Fruit fly (Drosophila melanogaster) whole organism, prepupa: ENCODE data around the gene fipi.

Source experiments
- Blimp-1 ChIP-seq: fragments of 200-800 bp; sonication (Bioruptor generic); optimal IDR thresholded peaks from 3 replicates; lab custom pipeline; 2017; ENCODE audit warnings: missing biosample characterization, missing genetic modification characterization, mild to moderate bottlenecking, moderate library complexity, missing genetic modification reagents
- CG10631 ChIP-seq: fragments of 200-800 bp; sonication (Bioruptor generic); optimal IDR thresholded peaks from 2 replicates; lab custom pipeline; 2016; ENCODE audit warnings: missing biosample characterization, missing genetic modification characterization
- CG10669 ChIP-seq: fragments of 200-800 bp; sonication (Bioruptor generic); optimal IDR thresholded peaks from 3 replicates; lab custom pipeline; 2018; ENCODE audit warnings: missing biosample characterization, mild to moderate bottlenecking, missing genetic modification characterization, moderate library complexity
- CG11294 ChIP-seq: fragments of 200-800 bp; sonication (Bioruptor generic); IDR thresholded peaks from 2 replicates; pipeline ENCODE4 v1.3.6; 2022; ENCODE audit warnings: missing biosample characterization, missing genetic modification characterization
- CG11762 ChIP-seq: fragments of 200-800 bp; sonication (Bioruptor generic); optimal IDR thresholded peaks from 3 replicates; lab custom pipeline; 2016; ENCODE audit warnings: missing biosample characterization, missing genetic modification characterization; ENCODE audit not compliant: insufficient read depth
- CG11902 ChIP-seq: fragments of 200-800 bp; sonication (Bioruptor generic); optimal IDR thresholded peaks from 3 replicates; lab custom pipeline; 2016; ENCODE audit warnings: missing biosample characterization, missing genetic modification characterization
- CG15336 ChIP-seq: fragments of 200-800 bp; sonication (Bioruptor generic); IDR thresholded peaks from 2 replicates; pipeline ENCODE4 v1.3.6; 2022; ENCODE audit warnings: missing biosample characterization, missing genetic modification characterization
- CG1621 ChIP-seq: fragments of 200-800 bp; sonication (Bioruptor generic); optimal IDR thresholded peaks from 3 replicates; lab custom pipeline; 2018; ENCODE audit warnings: missing biosample characterization, mild to moderate bottlenecking, missing genetic modification characterization
- CG16779 ChIP-seq: fragments of 200-800 bp; sonication (Bioruptor generic); optimal IDR thresholded peaks from 3 replicates; lab custom pipeline; 2017; ENCODE audit warnings: missing biosample characterization, mild to moderate bottlenecking, missing genetic modification characterization
- CG3032 ChIP-seq: fragments of 200-800 bp; optimal IDR thresholded peaks from 2 replicates; lab custom pipeline; 2019; ENCODE audit warnings: missing biosample characterization, mild to moderate bottlenecking, missing genetic modification characterization, moderate library complexity
- CG31627 ChIP-seq: fragments of 200-800 bp; sonication (Bioruptor generic); optimal IDR thresholded peaks from 3 replicates; lab custom pipeline; 2016; ENCODE audit warnings: missing biosample characterization, missing genetic modification characterization
- CG32006 ChIP-seq: fragments of 200-800 bp; sonication (Bioruptor generic); optimal IDR thresholded peaks from 3 replicates; lab custom pipeline; 2017; ENCODE audit warnings: missing biosample characterization, mild to moderate bottlenecking, missing genetic modification characterization
- CG34406 ChIP-seq: fragments of 200-800 bp; sonication (Bioruptor generic); optimal IDR thresholded peaks from 3 replicates; lab custom pipeline; 2016; ENCODE audit warnings: missing biosample characterization, missing genetic modification characterization
- CG3919 ChIP-seq: fragments of 200-800 bp; sonication (Bioruptor generic); optimal IDR thresholded peaks from 3 replicates; lab custom pipeline; 2016; ENCODE audit warnings: missing biosample characterization, missing genetic modification characterization
- CG6163 ChIP-seq: fragments of 200-800 bp; sonication (Bioruptor generic); IDR thresholded peaks from 3 replicates; pipeline ENCODE4 v1.3.6; 2022; ENCODE audit warnings: missing biosample characterization, missing genetic modification characterization
- CG6808 ChIP-seq: fragments of 200-800 bp; sonication (Bioruptor generic); optimal IDR thresholded peaks from 3 replicates; lab custom pipeline; 2017; ENCODE audit warnings: missing biosample characterization, missing genetic modification characterization, mild to moderate bottlenecking, moderate library complexity, missing genetic modification reagents
- CG6854 ChIP-seq: fragments of 200-800 bp; sonication (Bioruptor generic); optimal IDR thresholded peaks from 2 replicates; lab custom pipeline; 2017; ENCODE audit warnings: missing biosample characterization, mild to moderate bottlenecking, missing genetic modification characterization
- CG8119 ChIP-seq: fragments of 200-800 bp; sonication (Bioruptor generic); IDR thresholded peaks from 3 replicates; pipeline ENCODE4 v1.3.6; 2022; ENCODE audit warnings: missing biosample characterization, missing genetic modification characterization
- CG8632 ChIP-seq: fragments of 200-800 bp; sonication (Bioruptor generic); optimal IDR thresholded peaks from 3 replicates; lab custom pipeline; 2016; ENCODE audit warnings: missing biosample characterization, missing genetic modification characterization
- CG9139 ChIP-seq: fragments of 200-800 bp; sonication (Bioruptor generic); optimal IDR thresholded peaks from 3 replicates; lab custom pipeline; 2017; ENCODE audit warnings: missing biosample characterization, mild to moderate bottlenecking, missing genetic modification characterization
- Eip75B ChIP-seq: fragments of 200-800 bp; sonication (Bioruptor generic); optimal IDR thresholded peaks from 3 replicates; lab custom pipeline; 2016; ENCODE audit warnings: missing biosample characterization, missing genetic modification characterization
- Eip78C ChIP-seq: fragments of 200-800 bp; sonication (Bioruptor generic); peaks from one replicate; lab custom pipeline; 2016; ENCODE audit warnings: missing biosample characterization, missing genetic modification characterization
- Eip93F ChIP-seq: fragments of 200-800 bp; sonication (Bioruptor generic); optimal IDR thresholded peaks from 2 replicates; lab custom pipeline; 2016; ENCODE audit warnings: missing biosample characterization, mild to moderate bottlenecking, missing genetic modification characterization
- Gug ChIP-seq: fragments of 200-800 bp; sonication (Bioruptor generic); IDR thresholded peaks from 2 replicates; pipeline ENCODE4 v1.3.6; 2022; ENCODE audit warnings: missing biosample characterization, missing genetic modification characterization
- Hr38 ChIP-seq: sonication (Bioruptor generic); optimal IDR thresholded peaks from 2 replicates; lab custom pipeline; 2016; ENCODE audit warnings: missing biosample characterization, missing genetic modification characterization
- Hr39 ChIP-seq: fragments of 200-800 bp; sonication (Bioruptor generic); optimal IDR thresholded peaks from 2 replicates; lab custom pipeline; 2016; ENCODE audit warnings: missing biosample characterization, missing genetic modification characterization
- Met ChIP-seq: fragments of 200-800 bp; sonication (Bioruptor generic); optimal IDR thresholded peaks from 3 replicates; lab custom pipeline; 2016; ENCODE audit warnings: missing biosample characterization, missing genetic modification characterization
- OdsH ChIP-seq: fragments of 200-800 bp; sonication (Bioruptor generic); optimal IDR thresholded peaks from 3 replicates; lab custom pipeline; 2016; ENCODE audit warnings: missing biosample characterization, missing genetic modification characterization
- Sox102F ChIP-seq: fragments of 200-800 bp; sonication (Bioruptor generic); optimal IDR thresholded peaks from 2 replicates; lab custom pipeline; 2016; ENCODE audit warnings: missing biosample characterization, mild to moderate bottlenecking, missing genetic modification characterization
- Sox14 ChIP-seq: fragments of 200-800 bp; sonication (Bioruptor generic); optimal IDR thresholded peaks from 3 replicates; lab custom pipeline; 2016; ENCODE audit warnings: missing biosample characterization, missing genetic modification characterization
- achi ChIP-seq: fragments of 200-800 bp; sonication (Bioruptor generic); optimal IDR thresholded peaks from 3 replicates; lab custom pipeline; 2016; ENCODE audit warnings: missing biosample characterization, missing genetic modification characterization
- acj6 ChIP-seq: fragments of 200-800 bp; sonication (Bioruptor generic); optimal IDR thresholded peaks from 3 replicates; lab custom pipeline; 2016; ENCODE audit warnings: missing biosample characterization, missing genetic modification characterization
- eg ChIP-seq: fragments of 200-800 bp; sonication (Bioruptor generic); IDR thresholded peaks from 3 replicates; pipeline ENCODE4 v1.3.6; 2022; ENCODE audit warnings: missing biosample characterization, missing genetic modification characterization
- esn ChIP-seq: fragments of 200-800 bp; sonication (Bioruptor generic); optimal IDR thresholded peaks from 2 replicates; lab custom pipeline; 2016; ENCODE audit warnings: missing biosample characterization, mild to moderate bottlenecking, missing genetic modification characterization, moderate library complexity
- fd85E ChIP-seq: fragments of 200-800 bp; sonication (Bioruptor generic); optimal IDR thresholded peaks from 3 replicates; lab custom pipeline; 2016; ENCODE audit warnings: missing biosample characterization, missing genetic modification characterization
- fkh ChIP-seq: fragments of 200-800 bp; sonication (Bioruptor generic); optimal IDR thresholded peaks from 3 replicates; lab custom pipeline; 2017; ENCODE audit warnings: missing biosample characterization, mild to moderate bottlenecking, missing genetic modification characterization, moderate library complexity
- salr ChIP-seq, 2 experiments: fragments of 200-800 bp; sonication (Bioruptor generic); optimal IDR thresholded peaks; 3 replicates each; lab custom pipeline; 2016 to 2018; ENCODE audit warnings: missing biosample characterization in 2 of 2, missing genetic modification characterization in 2 of 2, mild to moderate bottlenecking in 1 of 2
- ss ChIP-seq, 2 experiments: fragments of 200-800 bp; sonication (Bioruptor generic); optimal IDR thresholded peaks; 2 replicates in 1 of 2; 3 replicates in 1 of 2; lab custom pipeline; 2017 to 2018; ENCODE audit warnings: mild to moderate bottlenecking in 2 of 2, missing biosample characterization in 2 of 2, missing genetic modification characterization in 2 of 2, moderate library complexity in 1 of 2
- svp ChIP-seq: fragments of 200-800 bp; sonication (Bioruptor generic); peaks from one replicate; lab custom pipeline; 2016; ENCODE audit warnings: missing biosample characterization, missing genetic modification characterization
- topi ChIP-seq: fragments of 200-800 bp; sonication (Bioruptor generic); optimal IDR thresholded peaks from 3 replicates; lab custom pipeline; 2016; ENCODE audit warnings: missing biosample characterization, missing genetic modification characterization
- vri ChIP-seq: fragments of 200-800 bp; sonication (Bioruptor generic); optimal IDR thresholded peaks from 3 replicates; lab custom pipeline; 2016; ENCODE audit warnings: missing biosample characterization, mild to moderate bottlenecking, missing genetic modification characterization

fipi gene

DNA sequence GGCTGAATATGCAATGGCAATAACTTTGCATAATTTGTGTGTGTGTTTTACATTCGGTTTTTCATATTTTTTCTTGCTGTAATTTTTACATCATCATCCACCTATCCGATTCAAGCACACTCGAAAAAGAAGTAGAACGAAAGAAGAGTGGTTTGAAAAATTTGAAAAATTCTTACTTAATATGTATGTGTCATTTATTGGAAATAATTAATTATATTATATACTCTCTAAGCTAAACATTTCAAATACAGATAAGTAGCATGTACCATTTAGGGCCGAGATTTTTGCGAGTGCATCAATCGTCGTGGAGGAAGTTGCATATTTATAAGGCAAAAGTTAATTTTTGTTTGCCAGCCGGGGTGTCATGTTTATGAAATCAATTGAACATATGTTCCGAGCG, 12.3 kb upstream of the fipi start:
- TF ChIP-seq CG6163 (GFP tag; lab: Robert Waterston, UW) (0 out of 3 replicates have a peak, but pooled peaks have one; percentile 13), CG31627 (GFP tag; lab: Kevin White, UChicago) (no peak), OdsH (GFP tag; lab: Kevin White, UChicago) (no peak), CG9139 (GFP tag; lab: Kevin White, UChicago) (no peak), Eip93F (GFP tag; lab: Kevin White, UChicago) (no peak), CG8119 (0 out of 3 replicates have a peak, but pooled peaks have one; percentile 14), CG11762 (GFP tag; lab: Kevin White, UChicago) (no peak), CG1621 (tag; lab: Kevin White, UChicago) (no peak), CG34406 (GFP tag; lab: Kevin White, UChicago) (no peak), Sox102F (GFP tag; lab: Kevin White, UChicago) (no peak), Eip78C (GFP tag; lab: Kevin White, UChicago) (peak; percentile 2)

DNA sequence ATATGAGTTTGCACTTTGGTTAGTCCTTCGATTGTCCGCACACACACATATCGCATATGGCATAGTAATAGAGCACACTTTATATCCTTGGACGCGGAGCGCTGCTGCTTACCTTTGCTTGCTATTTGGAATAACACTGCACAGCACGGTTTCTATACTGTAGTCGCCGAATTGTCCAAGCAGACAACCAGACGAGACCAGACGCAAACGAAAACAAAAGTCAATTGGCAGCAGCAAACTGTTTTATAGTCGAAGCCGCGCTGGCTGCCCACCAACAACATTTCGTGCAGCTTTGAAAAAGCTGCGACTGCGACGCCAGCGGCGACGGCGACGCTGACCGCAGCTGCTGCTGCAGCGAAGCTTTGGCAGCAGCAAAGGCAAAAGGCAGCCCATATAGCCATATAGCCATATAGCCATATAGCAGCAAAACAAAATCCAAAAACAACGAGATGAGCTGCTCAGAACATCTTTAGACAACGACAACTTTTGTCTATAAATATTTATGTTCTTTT, 7.9 kb upstream of the fipi start, which contains the start of gene slf:
TSS of gene slf (minus strand) at position 219 of the 512 bp plus-strand sequence.
- TF ChIP-seq eg (GFP tag; lab: Robert Waterston, UW): 0 out of 3 replicates have a peak, but pooled peaks have one; percentile 48
- no peak for TF ChIP-seq CG16779 (tag; lab: Kevin White, UChicago)

DNA sequence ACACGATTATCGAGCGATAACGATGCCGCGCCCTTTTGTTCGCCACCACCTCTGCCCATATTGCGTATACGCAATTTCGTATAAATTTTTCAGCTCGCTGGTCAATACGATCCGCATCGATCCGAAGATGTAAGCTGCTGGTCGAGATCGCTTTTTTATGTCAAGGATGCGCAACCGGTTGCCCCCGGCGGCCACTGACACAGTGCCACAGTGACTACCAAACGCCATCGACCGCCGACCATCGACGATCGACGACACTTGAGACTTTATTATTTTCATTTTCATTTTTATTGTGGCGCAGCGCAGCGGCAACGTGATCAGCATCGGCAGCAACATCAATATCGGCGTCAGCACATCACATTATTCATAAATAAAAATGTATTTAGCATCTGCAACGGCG, 6.2 kb upstream of the fipi start:
- peak; percentile 45 for TF ChIP-seq Blimp-1 (GFP tag; lab: Kevin White, UChicago)
- TF ChIP-seq CG11762 (GFP tag; lab: Kevin White, UChicago): no peak
- no peak for TF ChIP-seq acj6 (GFP tag; lab: Kevin White, UChicago)
- TF ChIP-seq salr (GFP tag; optimal IDR thresholded peaks at IDR 0.05; lab: Kevin White, UChicago): no peak
- peak; percentile 70 for TF ChIP-seq Eip78C (GFP tag; lab: Kevin White, UChicago)
- no peak for TF ChIP-seq CG8119
- TF ChIP-seq Sox14 (GFP tag; lab: Kevin White, UChicago): no peak
- TF ChIP-seq Eip75B (GFP tag; lab: Kevin White, UChicago): peak; percentile 36
- TF ChIP-seq Hr38 (GFP tag; lab: Kevin White, UChicago): no peak

DNA sequence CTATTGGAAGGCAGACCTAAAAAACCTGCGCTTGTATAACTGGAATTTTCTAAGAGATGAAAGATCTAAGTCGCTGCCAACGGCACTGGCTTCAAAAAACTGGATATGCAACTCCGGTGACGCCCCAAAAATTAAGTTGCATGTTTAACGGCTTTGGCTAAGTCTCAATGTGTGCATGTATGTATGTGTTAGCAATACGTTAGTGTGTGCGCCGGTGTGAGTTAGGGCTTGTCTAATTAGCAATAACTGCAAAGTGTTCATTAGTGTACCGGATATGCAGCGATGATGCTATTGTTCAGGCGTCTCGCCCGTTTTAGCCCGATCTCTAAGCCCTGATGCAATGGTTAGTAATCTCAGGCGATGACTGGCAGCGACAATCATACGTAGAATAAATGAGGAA, 5.0 kb upstream of the fipi start:
- TF ChIP-seq vri (GFP tag; lab: Kevin White, UChicago) (no peak), CG16779 (tag; lab: Kevin White, UChicago) (no peak), svp (GFP tag; lab: Kevin White, UChicago) (no peak), CG11762 (GFP tag; lab: Kevin White, UChicago) (no peak), esn (GFP tag; lab: Kevin White, UChicago) (no peak), acj6 (GFP tag; lab: Kevin White, UChicago) (no peak), CG10631 (GFP tag; lab: Kevin White, UChicago) (no peak), Hr38 (GFP tag; lab: Kevin White, UChicago) (no peak), CG3032 (no peak), CG11294 (GFP tag; lab: Robert Waterston, UW) (no peak), CG10669 (GFP tag; lab: Kevin White, UChicago) (no peak), Met (GFP tag; lab: Kevin White, UChicago) (no peak), topi (GFP tag; lab: Kevin White, UChicago) (no peak), salr (GFP tag; optimal IDR thresholded peaks at IDR 0.05; lab: Kevin White, UChicago) (no peak), Blimp-1 (GFP tag; lab: Kevin White, UChicago) (no peak), CG3919 (GFP tag; lab: Kevin White, UChicago) (no peak), fd85E (no peak), CG8119 (no peak), CG8632 (GFP tag; lab: Kevin White, UChicago) (no peak), CG6854 (GFP tag; lab: Kevin White, UChicago) (no peak)

DNA sequence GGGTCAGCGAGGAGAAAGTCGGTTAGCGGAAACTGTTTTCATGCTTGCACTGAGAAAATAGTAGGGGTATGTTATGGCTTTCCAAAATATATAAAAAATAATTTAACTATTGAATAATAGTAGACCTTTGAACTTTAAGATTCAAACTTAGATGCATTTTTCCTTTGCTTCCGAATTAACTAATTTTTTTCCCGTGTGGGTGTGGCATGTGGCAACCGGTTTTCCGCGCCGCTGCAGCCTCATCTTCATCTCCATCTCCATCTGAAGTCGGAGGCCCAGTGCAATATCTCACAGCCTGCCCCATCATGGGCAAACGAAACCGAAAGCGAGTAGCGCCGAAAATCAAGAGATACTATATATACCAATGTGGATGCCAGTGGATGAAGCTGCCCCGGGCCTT, 3.8 kb upstream of the fipi start:
- TF ChIP-seq svp (GFP tag; lab: Kevin White, UChicago) (peak; percentile 43), CG10631 (GFP tag; lab: Kevin White, UChicago) (peak; percentile 9), CG11902 (GFP tag; lab: Kevin White, UChicago) (no peak), Gug (GFP tag; lab: Robert Waterston, UW) (peak; percentile 77), CG32006 (GFP tag; lab: Kevin White, UChicago) (peak; percentile 71), Met (GFP tag; lab: Kevin White, UChicago) (peak; percentile 68), vri (GFP tag; lab: Kevin White, UChicago) (no peak), fkh (GFP tag; lab: Kevin White, UChicago) (no peak), CG3919 (GFP tag; lab: Kevin White, UChicago) (peak; percentile 30), CG6808 (GFP tag; lab: Kevin White, UChicago) (no peak), CG11762 (GFP tag; lab: Kevin White, UChicago) (peak; percentile 70), Sox102F (GFP tag; lab: Kevin White, UChicago) (peak; percentile 11), ss (GFP tag; optimal IDR thresholded peaks at IDR 0.05; lab: Kevin White, UChicago) (no peak), CG8119 (peak; percentile 82), CG15336 (GFP tag; lab: Robert Waterston, UW) (peak; percentile 80), achi (GFP tag; lab: Kevin White, UChicago) (peak; percentile 30), CG1621 (tag; lab: Kevin White, UChicago) (no peak), Hr39 (peak; percentile 31), CG11294 (GFP tag; lab: Robert Waterston, UW) (no peak)
